Worm (Caenorhabditis elegans) whole organism, L4 larva: ENCODE data around the gene F09E5.7.

ENCODE experiments used
- daf-12 ChIP-seq: fragments of 150-350 bp; optimal IDR thresholded peaks from 2 replicates; lab custom pipeline; 2014; ENCODE audit warnings: missing biosample characterization, missing genetic modification reagents, missing genetic modification characterization
- mdl-1 ChIP-seq, 2 experiments: fragments of 150-350 bp in 1 of 2; sonication (generic microtip) in 1 of 2; optimal IDR thresholded peaks; 2 replicates each; lab custom pipeline; 2014 to 2017; ENCODE audit warnings: missing biosample characterization in 2 of 2, missing genetic modification characterization in 2 of 2
- nhr-111 ChIP-seq: fragments of 200-800 bp; sonication (Bioruptor generic); optimal IDR thresholded peaks from 2 replicates; lab custom pipeline; 2018; ENCODE audit warnings: mild to moderate bottlenecking, missing genetic modification characterization, missing compliant biosample characterization
- nhr-48 ChIP-seq: sonication (generic microtip); optimal IDR thresholded peaks from 2 replicates; lab custom pipeline; 2016; ENCODE audit warnings: mild to moderate bottlenecking, missing genetic modification characterization, missing compliant biosample characterization
- pha-4 ChIP-seq, 2 experiments: fragments of 150-350 bp in 1 of 2; fragments of 200-800 bp in 1 of 2; sonication (Bioruptor generic) in 1 of 2; IDR thresholded peaks in 1 of 2; optimal IDR thresholded peaks in 1 of 2; 2 replicates each; pipeline versions ENCODE4 v1.3.6 to Lab custom; 2014 to 2022; ENCODE audit warnings: missing genetic modification characterization in 2 of 2, missing genetic modification reagents in 2 of 2, missing biosample characterization in 1 of 2, missing compliant biosample characterization in 1 of 2
- pqm-1 ChIP-seq: sonication (generic microtip); optimal IDR thresholded peaks from 2 replicates; lab custom pipeline; 2017; ENCODE audit warnings: missing biosample characterization, missing genetic modification characterization

ce11 chrII:5358137-5358745 is 6.3 kb downstream of the F09E5.7 start, which contains the start of the genes F09E5.11 and bmy-1:
- no peak for TF ChIP-seq pqm-1
- no peak for TF ChIP-seq daf-12
- peak; percentile 7 for TF ChIP-seq nhr-48 (tag; lab: Kevin White, UChicago)
- no peak for TF ChIP-seq nhr-111 (GFP tag; lab: Kevin White, UChicago)
- peak; percentile 67 for TF ChIP-seq pha-4 (GFP tag; IDR thresholded peaks at IDR 0.05; lab: Robert Waterston, UW)
- no peak for TF ChIP-seq pha-4 (tag; optimal IDR thresholded peaks at IDR 0.05; lab: Kevin White, UChicago)
- TF ChIP-seq mdl-1 (tag; optimal IDR thresholded peaks at IDR 0.05; lab: Kevin White, UChicago), result peak in 1 of 2 experiments; percentile 36
